Fruit fly (Drosophila melanogaster): ENCODE data around the gene CG1812.
A peak's percentile ranks its signal among the peaks of the same experiment; 100 is the strongest.

The CG1812 gene

dm6 chrX:20501040-20501609 is 10.2 kb upstream of the CG1812 start (continued):
- TF ChIP-seq CG1603 (tag; optimal IDR thresholded peaks at IDR 0.05) = peak; percentile 34
- TF ChIP-seq CG6175 (GFP tag; IDR thresholded peaks at IDR 0.05) = no peak
- peak; percentile 12 for TF ChIP-seq CG9817 (tag; optimal IDR thresholded peaks at IDR 0.05)
- no peak for TF ChIP-seq CG1647 (GFP tag; optimal IDR thresholded peaks at IDR 0.05)
- peak; percentile 46 for TF ChIP-seq az2 (GFP tag; optimal IDR thresholded peaks at IDR 0.05)
- no peak for TF ChIP-seq CG15073 (GFP tag; optimal IDR thresholded peaks at IDR 0.05)
- TF ChIP-seq Side (GFP tag; optimal IDR thresholded peaks at IDR 0.05) = peak; percentile 2
- TF ChIP-seq D19A (tag; optimal IDR thresholded peaks at IDR 0.05) = no peak
- TF ChIP-seq Nf-YA (GFP tag; IDR thresholded peaks at IDR 0.05) = no peak
- no peak for TF ChIP-seq ara (GFP tag; IDR thresholded peaks at IDR 0.05)
- TF ChIP-seq cas (GFP tag; IDR thresholded peaks at IDR 0.05) = no peak
- TF ChIP-seq MESR4 (GFP tag; optimal IDR thresholded peaks at IDR 0.05) = no peak
- no peak for TF ChIP-seq CG31388 (GFP tag; optimal IDR thresholded peaks at IDR 0.05)
- TF ChIP-seq CG16779 (GFP tag; IDR thresholded peaks at IDR 0.05) = no peak
- TF ChIP-seq toy (GFP tag; IDR thresholded peaks at IDR 0.05) = no peak
- TF ChIP-seq en (GFP tag; optimal IDR thresholded peaks at IDR 0.05) = no peak
- no peak for TF ChIP-seq Sry-β (GFP tag; optimal IDR thresholded peaks at IDR 0.05)
- no peak for TF ChIP-seq CTCF (GFP tag; optimal IDR thresholded peaks at IDR 0.05)
- no peak for TF ChIP-seq YL-1 (GFP tag; optimal IDR thresholded peaks at IDR 0.05)
- peak; percentile 21; the same call in 1 of the 2 replicates for TF ChIP-seq esg (GFP tag; conservative IDR thresholded peaks at IDR 0.05)
- no peak for TF ChIP-seq CG12155 (GFP tag; optimal IDR thresholded peaks at IDR 0.05)
- TF ChIP-seq CG8359 (GFP tag; optimal IDR thresholded peaks at IDR 0.05; ENCODE audit: borderline replicate concordance) = no peak
- TF ChIP-seq CG1233 (GFP tag; optimal IDR thresholded peaks at IDR 0.05) = no peak
- no peak for TF ChIP-seq tll (GFP tag; optimal IDR thresholded peaks at IDR 0.05)
- TF ChIP-seq CG30431 (GFP tag; optimal IDR thresholded peaks at IDR 0.05) = no peak
- TF ChIP-seq grau (tag; optimal IDR thresholded peaks at IDR 0.05) = peak; percentile 45
- TF ChIP-seq CG12659 (GFP tag; optimal IDR thresholded peaks at IDR 0.05) = no peak
- no peak for TF ChIP-seq danr (GFP tag; IDR thresholded peaks at IDR 0.05)
- no peak for TF ChIP-seq CG11696 (GFP tag; IDR thresholded peaks at IDR 0.05)
- TF ChIP-seq Fer1 (GFP tag; optimal IDR thresholded peaks at IDR 0.05) = no peak
- TF ChIP-seq HmgD (GFP tag; optimal IDR thresholded peaks at IDR 0.05) = no peak
- TF ChIP-seq CG30403 (GFP tag; optimal IDR thresholded peaks at IDR 0.05) = peak; percentile 46
- no peak for TF ChIP-seq trem (tag; optimal IDR thresholded peaks at IDR 0.05)
- TF ChIP-seq CG13624 (GFP tag; optimal IDR thresholded peaks at IDR 0.05) = no peak
- TF ChIP-seq dati (GFP tag; IDR thresholded peaks at IDR 0.05) = no peak
- TF ChIP-seq Bteb2 (GFP tag; optimal IDR thresholded peaks at IDR 0.05) = no peak
- peak; percentile 8 for TF ChIP-seq Camta (GFP tag; optimal IDR thresholded peaks at IDR 0.05)
- no peak for TF ChIP-seq wor (GFP tag; IDR thresholded peaks at IDR 0.05)
- no peak for TF ChIP-seq trh (GFP tag; optimal IDR thresholded peaks at IDR 0.05)
- TF ChIP-seq gsb (GFP tag; IDR thresholded peaks at IDR 0.05) = no peak
- TF ChIP-seq Dbx (GFP tag; IDR thresholded peaks at IDR 0.05) = no peak
- TF ChIP-seq ftz-f1 (GFP tag; optimal IDR thresholded peaks at IDR 0.05) = no peak
- no peak for TF ChIP-seq Six4 (GFP tag; optimal IDR thresholded peaks at IDR 0.05)
- no peak for TF ChIP-seq rib (GFP tag; IDR thresholded peaks at IDR 0.05)
- TF ChIP-seq CG13424 (tag; optimal IDR thresholded peaks at IDR 0.05) = no peak
- TF ChIP-seq CG10274 (GFP tag; optimal IDR thresholded peaks at IDR 0.05) = no peak
- peak; percentile 29 for TF ChIP-seq ewg (GFP tag; optimal IDR thresholded peaks at IDR 0.05)
- TF ChIP-seq Asciz (GFP tag; optimal IDR thresholded peaks at IDR 0.05) = no peak
- TF ChIP-seq cg (GFP tag; optimal IDR thresholded peaks at IDR 0.05) = no peak
- TF ChIP-seq gce (GFP tag; IDR thresholded peaks at IDR 0.05) = no peak
- TF ChIP-seq Antp (GFP tag; optimal IDR thresholded peaks at IDR 0.05) = peak; percentile 21
- TF ChIP-seq CG4820 (GFP tag; optimal IDR thresholded peaks at IDR 0.05) = no peak
- TF ChIP-seq CG10959 (GFP tag; IDR thresholded peaks at IDR 0.05) = no peak
